Fruit fly (Drosophila melanogaster): Measurements from ENCODE around the gene Cp7Fb.

The Cp7Fb gene

DNA sequence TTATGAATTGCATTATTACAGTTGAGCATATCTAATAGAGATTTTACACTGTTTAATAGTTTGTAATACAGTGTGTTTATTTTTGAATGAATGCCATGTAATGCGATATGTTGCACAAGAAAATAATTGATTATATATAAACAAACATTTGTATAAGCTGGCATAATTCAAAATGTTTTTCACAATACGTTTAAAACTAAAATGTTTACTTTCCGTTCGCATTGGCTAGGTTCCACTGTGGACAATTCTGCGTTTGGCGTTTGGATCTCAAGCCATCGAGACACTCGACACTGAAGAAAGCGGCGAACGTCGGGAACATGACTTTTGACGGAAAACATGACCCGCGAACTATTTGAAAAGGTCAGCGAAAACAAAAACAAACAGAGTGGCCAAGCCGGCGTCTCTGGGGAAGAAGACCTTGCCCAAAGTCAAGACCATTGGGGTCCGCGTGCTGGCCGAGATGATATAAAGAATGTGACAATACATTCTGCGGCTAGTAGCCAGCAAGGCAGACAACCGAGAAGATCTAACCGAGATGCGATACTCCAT lies at the start of gene Cp7Fb:
Gene Cp7Fb, plus strand, starts transcription at position 499 of the 549 bp plus-strand sequence.
- no peak for TF ChIP-seq Hr51 (GFP tag; optimal IDR thresholded peaks at IDR 0.05)
- TF ChIP-seq psq (GFP tag; optimal IDR thresholded peaks at IDR 0.05): no peak

DNA sequence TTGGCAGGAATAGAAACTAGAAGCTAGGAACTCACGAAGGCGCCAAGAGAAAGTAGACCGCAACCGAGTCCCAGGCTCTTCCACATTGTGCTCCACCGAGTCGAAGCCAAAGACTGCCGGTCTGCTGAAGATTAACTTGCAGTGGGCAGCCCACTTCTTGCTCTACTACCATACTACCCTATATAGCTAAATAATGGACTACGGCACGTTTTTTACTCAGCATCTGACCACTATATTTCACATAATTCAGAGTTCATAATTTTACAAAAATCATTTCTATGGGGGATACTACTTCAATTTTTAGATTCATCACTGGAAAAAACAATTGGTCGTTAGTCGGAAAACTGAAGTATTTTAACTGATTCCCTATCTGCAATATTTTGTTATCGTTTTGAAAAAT lies 39.9 kb upstream of the Cp7Fb start, which contains the start of gene CG32712:
Gene CG32712, minus strand, starts transcription at position 101 of the 400 bp plus-strand sequence.
- TF ChIP-seq CG8388 (GFP tag; optimal IDR thresholded peaks at IDR 0.05) (no peak), CG14014 (GFP tag; IDR thresholded peaks at IDR 0.05) (no peak), seq (GFP tag; IDR thresholded peaks at IDR 0.05) (no peak), Mad (GFP tag; optimal IDR thresholded peaks at IDR 0.05) (no peak), CG18764 (GFP tag; optimal IDR thresholded peaks at IDR 0.05) (no peak), CG11456 (GFP tag; IDR thresholded peaks at IDR 0.05) (no peak), gt (GFP tag; IDR thresholded peaks at IDR 0.05) (no peak), pros (GFP tag; optimal IDR thresholded peaks at IDR 0.05) (no peak), ATbp (GFP tag; optimal IDR thresholded peaks at IDR 0.05) (no peak), Meics (GFP tag; optimal IDR thresholded peaks at IDR 0.05) (no peak), CG3163 (GFP tag; optimal IDR thresholded peaks at IDR 0.05) (no peak), pfk (GFP tag; optimal IDR thresholded peaks at IDR 0.05) (no peak), dimm (GFP tag; IDR thresholded peaks at IDR 0.05) (no peak), Ets65A (GFP tag) (no peak), CG3281 (GFP tag; optimal IDR thresholded peaks at IDR 0.05) (no peak), CG7357 (GFP tag; IDR thresholded peaks at IDR 0.05) (no peak), CG32532 (GFP tag; IDR thresholded peaks at IDR 0.05) (no peak), CG33213 (GFP tag; optimal IDR thresholded peaks at IDR 0.05) (no peak)

dm6 chrX:8436656-8437284 lies 36.9 kb upstream of the Cp7Fb start, which contains the start of gene CG1440:
CG1440 (plus strand) TSS chrX:8437057.
- TF ChIP-seq Ets97D (GFP tag; optimal IDR thresholded peaks at IDR 0.05) (peak; percentile 84), caup (GFP tag; optimal IDR thresholded peaks at IDR 0.05; ENCODE audit: severe bottlenecking) (peak; percentile 8), Antp (GFP tag; optimal IDR thresholded peaks at IDR 0.05) (no peak), unc-4 (GFP tag; IDR thresholded peaks at IDR 0.05; ENCODE audit: partially characterized antibody) (peak; percentile 39; the same call in 1 of the 2 replicates), CG13775 (GFP tag; optimal IDR thresholded peaks at IDR 0.05) (peak; percentile 16), Myb (GFP tag; optimal IDR thresholded peaks at IDR 0.05) (peak; percentile 43), CG3847 (GFP tag; IDR thresholded peaks at IDR 0.05) (peak; percentile 45; the same call in 1 of the 2 replicates), Dip3 (GFP tag; optimal IDR thresholded peaks at IDR 0.05) (peak; percentile 40), lilli (GFP tag; optimal IDR thresholded peaks at IDR 0.05) (peak; percentile 28), CG1233 (GFP tag; optimal IDR thresholded peaks at IDR 0.05) (no peak), sqz (GFP tag; optimal IDR thresholded peaks at IDR 0.05) (peak; percentile 81), CG4617 (GFP tag; optimal IDR thresholded peaks at IDR 0.05; ENCODE audit: borderline replicate concordance) (peak; percentile 20), CG15601 (tag; optimal IDR thresholded peaks at IDR 0.05) (peak; percentile 29), CG34224 (GFP tag; IDR thresholded peaks at IDR 0.05; ENCODE audit: partially characterized antibody) (no peak), bsh (GFP tag; optimal IDR thresholded peaks at IDR 0.05) (peak in 1 of 2 experiments; percentile 46), Blimp-1 (GFP tag; optimal IDR thresholded peaks at IDR 0.05) (peak; percentile 93), HmgZ (tag; optimal IDR thresholded peaks at IDR 0.05) (peak; percentile 1), nerfin-1 (tag; optimal IDR thresholded peaks at IDR 0.05) (peak; percentile 56), CG17829 (tag; optimal IDR thresholded peaks at IDR 0.05) (peak; percentile 16), Hmx (GFP tag; optimal IDR thresholded peaks at IDR 0.05) (no peak), insv (GFP tag; optimal IDR thresholded peaks at IDR 0.05) (peak in 1 of 2 experiments; percentile 21), Mad (GFP tag; optimal IDR thresholded peaks at IDR 0.05) (peak; percentile 4), CG12942 (GFP tag; optimal IDR thresholded peaks at IDR 0.05) (no peak), dm (GFP tag; optimal IDR thresholded peaks at IDR 0.05) (peak; percentile 32), sens (GFP tag) (peak; percentile 86), lbe (GFP tag; optimal IDR thresholded peaks at IDR 0.05) (peak; percentile 41), Nf-YC (tag; optimal IDR thresholded peaks at IDR 0.05) (no peak), CG32772 (GFP tag; IDR thresholded peaks at IDR 0.05) (peak; percentile 35; the same call in 1 of the 2 replicates)

Measured in whole organism, embryonic.